Worm (Caenorhabditis elegans): ENCODE results near the gene F31B12.4.

DNA sequence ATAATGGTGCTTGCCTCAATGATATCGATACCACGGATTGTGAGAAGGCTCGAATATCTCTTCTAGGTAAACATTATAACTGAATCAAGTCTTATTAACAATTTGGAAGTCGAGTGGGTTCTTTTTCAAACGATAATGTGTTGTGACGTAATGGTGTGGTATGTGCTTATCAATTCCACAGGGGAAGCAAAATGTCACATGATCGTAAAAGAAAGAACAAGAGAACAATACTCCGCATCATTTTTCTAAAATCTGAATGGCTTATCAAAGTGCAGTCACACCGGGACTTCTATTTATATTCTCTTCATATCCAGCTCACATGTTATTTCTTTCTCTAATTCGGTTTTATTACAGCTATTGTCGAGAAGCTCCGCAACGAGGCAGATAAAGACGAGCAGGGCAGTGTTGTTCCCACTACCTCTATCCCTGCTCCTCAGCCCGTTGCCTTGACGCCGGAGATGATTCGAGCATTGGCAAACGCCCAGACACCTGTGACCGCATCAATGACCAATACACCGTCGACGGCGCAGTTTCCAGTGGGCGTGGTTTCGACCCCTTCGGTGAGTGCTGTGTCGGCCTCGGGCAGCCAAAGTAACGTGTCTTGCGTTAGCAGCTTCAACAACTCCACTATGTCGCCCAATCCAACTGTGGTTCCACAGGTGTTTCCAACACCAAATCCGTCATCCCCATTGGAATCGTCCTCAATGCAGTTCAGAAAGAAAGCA, 23.8 kb upstream of the F31B12.4 start:
- TF ChIP-seq unc-98 (GFP tag; IDR thresholded peaks at IDR 0.05) (no peak), unc-130 (tag; optimal IDR thresholded peaks at IDR 0.05) (no peak), skn-1 (tag; optimal IDR thresholded peaks at IDR 0.05) (no peak), elt-3 (tag; optimal IDR thresholded peaks at IDR 0.05) (peak in 1 of 6 experiments; percentile 52), nhr-11 (tag; optimal IDR thresholded peaks at IDR 0.05) (no peak), zip-4 (GFP tag; optimal IDR thresholded peaks at IDR 0.05) (no peak), ama-1 (optimal IDR thresholded peaks at IDR 0.05) (no peak), nhr-237 (tag; optimal IDR thresholded peaks at IDR 0.05) (no peak), ceh-8 (GFP tag; optimal IDR thresholded peaks at IDR 0.05) (no peak), pqm-1 (tag; optimal IDR thresholded peaks at IDR 0.05) (no peak), jun-1 (tag; optimal IDR thresholded peaks at IDR 0.05) (no peak), sptf-1 (tag; optimal IDR thresholded peaks at IDR 0.05) (no peak), fkh-10 (GFP tag; optimal IDR thresholded peaks at IDR 0.05) (no peak)

Measured in whole organism, L1 larva.